Worm (Caenorhabditis elegans) whole organism, L3 larva: ENCODE measurements around the gene F55A4.7.

Experiments used
- R02D3.7 ChIP-seq: fragments of 150-350 bp; optimal IDR thresholded peaks from 2 replicates; lab custom pipeline; 2014; ENCODE audit warnings: missing biosample characterization, missing genetic modification characterization
- ZK546.5 ChIP-seq: sonication (generic microtip); optimal IDR thresholded peaks from 2 replicates; lab custom pipeline; 2017; ENCODE audit warnings: missing biosample characterization, missing genetic modification characterization
- aly-2 ChIP-seq: fragments of 150-350 bp; optimal IDR thresholded peaks from 2 replicates; lab custom pipeline; 2014; ENCODE audit warnings: missing biosample characterization, missing genetic modification characterization
- ama-1 ChIP-seq: fragments of 150-350 bp; optimal IDR thresholded peaks from 2 replicates; lab custom pipeline; 2018
- ceh-16 ChIP-seq: sonication (generic microtip); optimal IDR thresholded peaks from 2 replicates; lab custom pipeline; 2017; ENCODE audit warnings: missing biosample characterization, missing genetic modification characterization
- ceh-28 ChIP-seq: fragments of 150-350 bp; optimal IDR thresholded peaks from 2 replicates; lab custom pipeline; 2014; ENCODE audit warnings: missing biosample characterization, missing genetic modification reagents, missing genetic modification characterization
- ceh-82 ChIP-seq: fragments of 150-350 bp; optimal IDR thresholded peaks from 2 replicates; lab custom pipeline; 2014; ENCODE audit warnings: missing biosample characterization, missing genetic modification characterization
- ceh-9 ChIP-seq: sonication (generic microtip); optimal IDR thresholded peaks from 2 replicates; lab custom pipeline; 2018; ENCODE audit warnings: missing biosample characterization, missing genetic modification characterization
- daf-12 ChIP-seq: fragments of 150-350 bp; optimal IDR thresholded peaks from 2 replicates; lab custom pipeline; 2014; ENCODE audit warnings: missing biosample characterization, missing genetic modification reagents, missing genetic modification characterization
- egl-27 ChIP-seq: sonication (generic microtip); optimal IDR thresholded peaks from 4 replicates; lab custom pipeline; 2017; ENCODE audit warnings: missing biosample characterization, missing genetic modification reagents, missing genetic modification characterization
- egl-5 ChIP-seq: fragments of 150-350 bp; optimal IDR thresholded peaks from 2 replicates; lab custom pipeline; 2017; ENCODE audit warnings: missing biosample characterization, missing genetic modification reagents, missing genetic modification characterization, inconsistent platforms
- elt-1 ChIP-seq: fragments of 150-350 bp; optimal IDR thresholded peaks from 2 replicates; lab custom pipeline; 2014; ENCODE audit warnings: missing biosample characterization, missing genetic modification characterization
- elt-2 ChIP-seq: sonication (generic microtip); optimal IDR thresholded peaks from 2 replicates; lab custom pipeline; 2016; ENCODE audit warnings: missing genetic modification reagents, mild to moderate bottlenecking, missing genetic modification characterization, missing compliant biosample characterization
- elt-3 ChIP-seq, 3 experiments: fragments of 150-350 bp in 1 of 3; sonication (generic microtip) in 2 of 3; optimal IDR thresholded peaks; 2 replicates in 2 of 3; 4 replicates in 1 of 3; lab custom pipeline; 2014 to 2017; ENCODE audit warnings: missing biosample characterization in 3 of 3, missing genetic modification characterization in 3 of 3
- eor-1 ChIP-seq, 2 experiments: fragments of 150-350 bp; optimal IDR thresholded peaks; 2 replicates each; lab custom pipeline; 2014 to 2018; ENCODE audit warnings: missing biosample characterization in 2 of 2, missing genetic modification characterization in 2 of 2
- fkh-10 ChIP-seq: sonication (generic microtip); optimal IDR thresholded peaks from 2 replicates; lab custom pipeline; 2017; ENCODE audit warnings: missing biosample characterization, missing genetic modification reagents, missing genetic modification characterization
- fkh-2 ChIP-seq: fragments of 150-350 bp; optimal IDR thresholded peaks from 2 replicates; lab custom pipeline; 2014; ENCODE audit warnings: missing biosample characterization, missing genetic modification reagents, missing genetic modification characterization
- fos-1 ChIP-seq: fragments of 150-350 bp; optimal IDR thresholded peaks from 2 replicates; lab custom pipeline; 2014; ENCODE audit warnings: missing biosample characterization, missing genetic modification characterization
- hmg-11 ChIP-seq: sonication (generic microtip); optimal IDR thresholded peaks from 2 replicates; lab custom pipeline; 2016; ENCODE audit warnings: missing genetic modification characterization, missing compliant biosample characterization
- jun-1 ChIP-seq: fragments of 150-350 bp; optimal IDR thresholded peaks from 2 replicates; lab custom pipeline; 2014; ENCODE audit warnings: missing biosample characterization, missing genetic modification reagents, missing genetic modification characterization
- lin-15B ChIP-seq: fragments of 150-350 bp; optimal IDR thresholded peaks from 2 replicates; lab custom pipeline; 2014; ENCODE audit warnings: missing biosample characterization, missing genetic modification characterization
- lin-39 ChIP-seq: fragments of 150-350 bp; optimal IDR thresholded peaks from 2 replicates; lab custom pipeline; 2018; ENCODE audit warnings: missing biosample characterization, missing genetic modification reagents, missing genetic modification characterization
- lsy-12 ChIP-seq: sonication (generic microtip); optimal IDR thresholded peaks from 2 replicates; lab custom pipeline; 2016; ENCODE audit warnings: mild to moderate bottlenecking, missing genetic modification characterization, missing compliant biosample characterization
- mdl-1 ChIP-seq: fragments of 150-350 bp; optimal IDR thresholded peaks from 2 replicates; lab custom pipeline; 2014; ENCODE audit warnings: missing biosample characterization, missing genetic modification characterization
- mml-1 ChIP-seq: fragments of 150-350 bp; sonication (generic microtip); optimal IDR thresholded peaks from 3 replicates; lab custom pipeline; 2014; ENCODE audit warnings: missing biosample characterization, missing genetic modification characterization
- nfya-1 ChIP-seq: sonication (generic microtip); optimal IDR thresholded peaks from 2 replicates; lab custom pipeline; 2017; ENCODE audit warnings: missing genetic modification characterization, mild to moderate bottlenecking, missing compliant biosample characterization, antibody characterized with exemption, moderate library complexity; ENCODE audit not compliant: insufficient read depth
- nhr-11 ChIP-seq: fragments of 150-350 bp; optimal IDR thresholded peaks from 2 replicates; lab custom pipeline; 2014; ENCODE audit warnings: missing biosample characterization, missing genetic modification characterization
- nhr-12 ChIP-seq: fragments of 150-350 bp; optimal IDR thresholded peaks from 2 replicates; lab custom pipeline; 2014; ENCODE audit warnings: missing biosample characterization, missing genetic modification characterization
- nhr-23 ChIP-seq: fragments of 150-350 bp; optimal IDR thresholded peaks from 2 replicates; lab custom pipeline; 2014; ENCODE audit warnings: missing biosample characterization, missing genetic modification reagents, missing genetic modification characterization
- nhr-237 ChIP-seq: fragments of 150-350 bp; optimal IDR thresholded peaks from 2 replicates; lab custom pipeline; 2014; ENCODE audit warnings: missing biosample characterization, missing genetic modification characterization
- nhr-25 ChIP-seq: sonication (generic microtip); optimal IDR thresholded peaks from 2 replicates; lab custom pipeline; 2017; ENCODE audit warnings: missing biosample characterization, missing genetic modification characterization
- nhr-28 ChIP-seq: fragments of 150-350 bp; optimal IDR thresholded peaks from 2 replicates; lab custom pipeline; 2014; ENCODE audit warnings: missing biosample characterization, missing genetic modification characterization
- nhr-43 ChIP-seq: sonication (generic microtip); optimal IDR thresholded peaks from 2 replicates; lab custom pipeline; 2016; ENCODE audit warnings: mild to moderate bottlenecking, missing genetic modification characterization, missing compliant biosample characterization; ENCODE audit not compliant: poor library complexity, severe bottlenecking
- nhr-67 ChIP-seq: fragments of 150-350 bp; optimal IDR thresholded peaks from 2 replicates; lab custom pipeline; 2014; ENCODE audit warnings: missing biosample characterization, missing genetic modification characterization
- nhr-76 ChIP-seq: fragments of 150-350 bp; sonication (generic microtip); optimal IDR thresholded peaks from 5 replicates; lab custom pipeline; 2014; ENCODE audit warnings: missing biosample characterization, missing genetic modification characterization
- nhr-77 ChIP-seq: fragments of 150-350 bp; optimal IDR thresholded peaks from 2 replicates; lab custom pipeline; 2014; ENCODE audit warnings: missing biosample characterization, missing genetic modification characterization
- pha-4 ChIP-seq: fragments of 150-350 bp; optimal IDR thresholded peaks from 2 replicates; lab custom pipeline; 2014; ENCODE audit warnings: missing biosample characterization, missing genetic modification reagents, missing genetic modification characterization
- pqm-1 ChIP-seq: fragments of 150-350 bp; optimal IDR thresholded peaks from 2 replicates; lab custom pipeline; 2017; ENCODE audit warnings: missing biosample characterization, missing genetic modification characterization, inconsistent platforms
- sea-2 ChIP-seq: fragments of 150-350 bp; sonication (generic microtip); optimal IDR thresholded peaks from 4 replicates; lab custom pipeline; 2014; ENCODE audit warnings: missing biosample characterization, missing genetic modification reagents, missing genetic modification characterization
- skn-1 ChIP-seq: fragments of 150-350 bp; optimal IDR thresholded peaks from 2 replicates; lab custom pipeline; 2014; ENCODE audit warnings: missing biosample characterization, missing genetic modification characterization
- snpc-4 ChIP-seq: fragments of 150-350 bp; optimal IDR thresholded peaks from 2 replicates; lab custom pipeline; 2014; ENCODE audit warnings: missing biosample characterization, missing genetic modification characterization
- tbx-2 ChIP-seq: sonication (generic microtip); optimal IDR thresholded peaks from 2 replicates; lab custom pipeline; 2016; ENCODE audit warnings: mild to moderate bottlenecking, missing genetic modification characterization, missing compliant biosample characterization
- unc-39 ChIP-seq: sonication (generic microtip); optimal IDR thresholded peaks from 4 replicates; lab custom pipeline; 2017; ENCODE audit warnings: missing biosample characterization, missing genetic modification characterization
- unc-62 ChIP-seq: fragments of 150-350 bp; sonication (generic microtip); optimal IDR thresholded peaks from 4 replicates; lab custom pipeline; 2014; ENCODE audit warnings: missing biosample characterization, missing genetic modification reagents, missing genetic modification characterization
- zag-1 ChIP-seq: fragments of 150-350 bp; optimal IDR thresholded peaks from 2 replicates; lab custom pipeline; 2014; ENCODE audit warnings: missing biosample characterization, missing genetic modification characterization
- ztf-11 ChIP-seq: fragments of 150-350 bp; optimal IDR thresholded peaks from 2 replicates; lab custom pipeline; 2014; ENCODE audit warnings: missing biosample characterization, missing genetic modification characterization
- ztf-4 ChIP-seq: fragments of 150-350 bp; optimal IDR thresholded peaks from 2 replicates; lab custom pipeline; 2014; ENCODE audit warnings: missing biosample characterization, missing genetic modification characterization

Gene F55A4.7

DNA sequence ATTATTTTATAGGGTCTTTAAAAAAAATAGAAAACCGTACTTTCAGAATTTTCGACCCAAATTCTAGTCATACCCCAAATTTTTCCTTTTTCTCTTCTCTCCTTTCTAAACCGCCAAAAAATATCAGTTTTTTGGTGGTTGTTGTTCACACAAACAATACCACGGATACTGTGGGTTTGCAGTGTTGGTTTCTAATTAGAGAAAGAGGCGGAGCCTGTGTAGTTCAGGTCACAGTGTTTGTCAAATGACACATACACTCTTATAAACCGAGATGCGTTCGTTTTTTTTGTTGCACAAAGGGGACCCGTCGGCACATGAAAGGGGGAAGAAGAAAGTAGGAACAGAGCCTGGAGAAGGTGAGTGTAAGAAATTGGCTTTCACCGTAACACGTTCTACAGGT, 33.9 kb upstream of the F55A4.7 start, which contains the start of gene lim-6:
Gene lim-6 (plus strand): TSS at position 301 of the 400 bp plus-strand sequence.
- no peak for TF ChIP-seq elt-3 (tag; optimal IDR thresholded peaks at IDR 0.05; lab: Kevin White, UChicago)
- no peak for TF ChIP-seq snpc-4 (tag; lab: Kevin White, UChicago)
- TF ChIP-seq, all 47 proteins: peak for 0

- TF ChIP-seq lin-39 (tag; lab: Kevin White, UChicago) (no peak), fkh-10 (GFP tag; lab: Kevin White, UChicago) (no peak)
Measured at ce11 chrX:1068986-1069385, 30.7 kb upstream of the F55A4.7 start, which contains the start of gene mksr-1. TSS of gene mksr-1 (minus strand) at chrX:1069129.

DNA sequence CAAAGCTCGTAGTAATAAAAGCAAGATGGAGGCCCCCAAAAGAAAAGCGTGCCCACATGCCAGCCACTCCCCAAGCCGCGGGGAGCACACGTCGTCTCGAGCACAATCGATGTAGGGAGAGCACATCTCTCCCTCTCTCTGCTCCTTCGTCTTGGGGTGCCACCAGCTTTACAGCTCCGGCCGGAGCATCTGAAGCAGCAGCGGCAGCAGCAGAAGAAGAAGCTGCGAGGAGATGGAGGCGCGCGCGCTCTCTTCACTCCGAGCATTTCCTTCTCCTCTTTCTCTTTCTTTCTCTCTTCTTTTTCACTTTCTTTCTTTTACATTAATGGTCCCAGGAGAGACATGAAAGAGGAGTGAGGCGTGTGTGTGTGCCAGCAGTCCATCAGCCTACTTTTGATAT, 25.8 kb upstream of the F55A4.7 start:
- TF ChIP-seq nhr-11 (tag; lab: Kevin White, UChicago) (no peak), aly-2 (tag; lab: Kevin White, UChicago) (no peak), sea-2 (GFP tag; lab: Kevin White, UChicago) (no peak), nhr-77 (tag; lab: Kevin White, UChicago) (no peak), pha-4 (tag; lab: Kevin White, UChicago) (no peak), nhr-67 (tag; lab: Kevin White, UChicago) (no peak), unc-62 (no peak), nfya-1 (tag; lab: Kevin White, UChicago) (peak; percentile 81), nhr-76 (tag; lab: Kevin White, UChicago) (no peak), ceh-16 (no peak), nhr-12 (tag; lab: Kevin White, UChicago) (no peak), skn-1 (tag; lab: Kevin White, UChicago) (no peak), ztf-11 (tag; lab: Kevin White, UChicago) (no peak), R02D3.7 (tag; lab: Kevin White, UChicago) (no peak), ztf-4 (tag; lab: Kevin White, UChicago) (no peak), elt-3 (tag; optimal IDR thresholded peaks at IDR 0.05; lab: Kevin White, UChicago) (no peak), mml-1 (tag; lab: Kevin White, UChicago) (no peak), ama-1 (lab: Kevin White, UChicago) (no peak), egl-5 (tag; lab: Kevin White, UChicago) (peak; percentile 65), elt-1 (tag; lab: Kevin White, UChicago) (no peak), tbx-2 (tag; lab: Kevin White, UChicago) (peak; percentile 67), lin-39 (tag; lab: Kevin White, UChicago) (peak; percentile 93), pqm-1 (tag; lab: Kevin White, UChicago) (no peak), zag-1 (tag; lab: Kevin White, UChicago) (no peak), elt-2 (tag; lab: Kevin White, UChicago) (no peak), fkh-2 (tag; lab: Kevin White, UChicago) (no peak), ceh-82 (tag; lab: Kevin White, UChicago) (no peak), daf-12 (tag; lab: Kevin White, UChicago) (no peak), ceh-9 (tag; lab: Kevin White, UChicago) (no peak), hmg-11 (peak; percentile 77), ceh-28 (tag; lab: Kevin White, UChicago) (no peak), nhr-25 (tag; lab: Kevin White, UChicago) (no peak), jun-1 (tag; lab: Kevin White, UChicago) (no peak), eor-1 (tag; optimal IDR thresholded peaks at IDR 0.05; lab: Kevin White, UChicago) (no peak), fkh-10 (GFP tag; lab: Kevin White, UChicago) (peak; percentile 23), fos-1 (tag; lab: Kevin White, UChicago) (no peak), nhr-23 (no peak), nhr-237 (tag; lab: Kevin White, UChicago) (no peak), unc-39 (tag; lab: Kevin White, UChicago) (no peak), ZK546.5 (tag; lab: Kevin White, UChicago) (no peak), nhr-28 (no peak), snpc-4 (tag; lab: Kevin White, UChicago) (no peak), lsy-12 (tag; lab: Kevin White, UChicago) (peak; percentile 6), nhr-43 (tag; lab: Kevin White, UChicago) (no peak), mdl-1 (tag; lab: Kevin White, UChicago) (peak; percentile 39), lin-15B (tag; lab: Kevin White, UChicago) (peak; percentile 6), egl-27 (tag; lab: Kevin White, UChicago) (no peak)
- TF ChIP-seq, all 47 proteins: peak for 9
